Fruit fly (Drosophila melanogaster) whole organism, prepupa: Measurements from ENCODE around the gene HDAC4.

Experiments used
- Blimp-1 ChIP-seq: fragments of 200-800 bp; sonication (Bioruptor generic); optimal IDR thresholded peaks from 3 replicates; lab custom pipeline; 2017; ENCODE audit warnings: missing biosample characterization, missing genetic modification characterization, mild to moderate bottlenecking, moderate library complexity, missing genetic modification reagents
- CG10631 ChIP-seq: fragments of 200-800 bp; sonication (Bioruptor generic); optimal IDR thresholded peaks from 2 replicates; lab custom pipeline; 2016; ENCODE audit warnings: missing biosample characterization, missing genetic modification characterization
- Sox102F ChIP-seq: fragments of 200-800 bp; sonication (Bioruptor generic); optimal IDR thresholded peaks from 2 replicates; lab custom pipeline; 2016; ENCODE audit warnings: missing biosample characterization, mild to moderate bottlenecking, missing genetic modification characterization

- TF ChIP-seq Blimp-1 (no peak), CG10631 (peak; percentile 20), Sox102F (GFP tag; lab: Kevin White, UChicago) (no peak)
Measured at dm6 chrX:13232406-13233195, 52.8 kb downstream of the HDAC4 start.
